Worm (Caenorhabditis elegans) whole organism, L4 larva: ENCODE results near the gene F44D12.2.
"Not testable (repeated sequence)": the region's sequence is repeated elsewhere in the genome, so short reads cannot be mapped to it uniquely, and the experiment has no call there.

ENCODE experiments used
- F44E2.7 ChIP-seq: fragments of 200-800 bp; sonication (Bioruptor generic); IDR thresholded peaks from 2 replicates; pipeline ENCODE4 v2.1.2; 2022; ENCODE audit warnings: missing genetic modification characterization, missing compliant biosample characterization
- R02D3.7 ChIP-seq: fragments of 150-350 bp; sonication (generic microtip); optimal IDR thresholded peaks from 3 replicates; lab custom pipeline; 2014; ENCODE audit warnings: missing biosample characterization, missing genetic modification characterization
- T20F7.1 ChIP-seq: fragments of 200-800 bp; sonication (Bioruptor generic); optimal IDR thresholded peaks from 2 replicates; lab custom pipeline; 2018; ENCODE audit warnings: mild to moderate bottlenecking, missing genetic modification characterization, missing compliant biosample characterization
- Y5F2A.4 ChIP-seq: fragments of 200-800 bp; sonication (Bioruptor generic); optimal IDR thresholded peaks from 2 replicates; lab custom pipeline; 2018; ENCODE audit warnings: mild to moderate bottlenecking, missing genetic modification characterization, missing compliant biosample characterization
- ZK337.2 ChIP-seq: fragments of 200-800 bp; sonication (Bioruptor generic); IDR thresholded peaks from 2 replicates; pipeline ENCODE4 v1.3.6; 2022; ENCODE audit warnings: missing genetic modification reagents, missing genetic modification characterization, missing compliant biosample characterization
- aha-1 ChIP-seq: fragments of 150-350 bp; peaks from one replicate; lab custom pipeline; 2014; ENCODE audit warnings: missing biosample characterization, missing genetic modification characterization
- attf-4 ChIP-seq: sonication (generic microtip); optimal IDR thresholded peaks from 3 replicates; lab custom pipeline; 2017; ENCODE audit warnings: missing biosample characterization, missing genetic modification characterization
- ceh-20 ChIP-seq: fragments of 200-800 bp; sonication (Bioruptor generic); IDR thresholded peaks from 2 replicates; pipeline ENCODE4 v1.3.6; 2022; ENCODE audit warnings: missing genetic modification reagents, missing genetic modification characterization, missing compliant biosample characterization
- daf-16 ChIP-seq, 3 experiments: sonication (generic microtip); optimal IDR thresholded peaks; 2 replicates each; lab custom pipeline; 2016 to 2017; ENCODE audit warnings: missing genetic modification characterization in 3 of 3, missing genetic modification reagents in 3 of 3, mild to moderate bottlenecking in 2 of 3, missing compliant biosample characterization in 2 of 3, missing biosample characterization in 1 of 3, moderate library complexity in 1 of 3
- fkh-10 ChIP-seq: fragments of 150-350 bp; optimal IDR thresholded peaks from 2 replicates; lab custom pipeline; 2014; ENCODE audit warnings: missing biosample characterization, missing genetic modification reagents, missing genetic modification characterization
- hif-1 ChIP-seq, 2 experiments: sonication (generic microtip); optimal IDR thresholded peaks; 2 replicates each; lab custom pipeline; 2016 to 2017; ENCODE audit warnings: missing compliant biosample characterization in 2 of 2, missing genetic modification characterization in 2 of 2, missing genetic modification reagents in 2 of 2, missing genotype in 2 of 2, mild to moderate bottlenecking in 1 of 2
- hlh-11 ChIP-seq: fragments of 200-800 bp; sonication (Bioruptor generic); optimal IDR thresholded peaks from 2 replicates; lab custom pipeline; 2018; ENCODE audit warnings: mild to moderate bottlenecking, missing genetic modification characterization, missing compliant biosample characterization
- lim-7 ChIP-seq: fragments of 200-800 bp; sonication (Bioruptor generic); IDR thresholded peaks from 2 replicates; pipeline ENCODE4 v1.3.6; 2022; ENCODE audit warnings: missing genetic modification characterization, missing compliant biosample characterization
- lin-38 ChIP-seq: fragments of 200-800 bp; sonication (Bioruptor generic); IDR thresholded peaks from 2 replicates; pipeline ENCODE4 v1.3.6; 2022; ENCODE audit warnings: missing genetic modification reagents, missing genetic modification characterization, missing compliant biosample characterization
- mdl-1 ChIP-seq, 2 experiments: fragments of 150-350 bp in 1 of 2; sonication (generic microtip) in 1 of 2; optimal IDR thresholded peaks; 2 replicates each; lab custom pipeline; 2014 to 2017; ENCODE audit warnings: missing biosample characterization in 2 of 2, missing genetic modification characterization in 2 of 2
- mep-1 ChIP-seq: fragments of 150-350 bp; sonication (generic microtip); optimal IDR thresholded peaks from 3 replicates; lab custom pipeline; 2014; ENCODE audit warnings: missing biosample characterization, missing genetic modification characterization
- mes-2 ChIP-seq: sonication (generic microtip); optimal IDR thresholded peaks from 2 replicates; lab custom pipeline; 2016; ENCODE audit warnings: missing genotype, mild to moderate bottlenecking, missing genetic modification characterization, missing compliant biosample characterization; ENCODE audit not compliant: poor library complexity, severe bottlenecking
- mxl-2 ChIP-seq: fragments of 200-800 bp; sonication (Bioruptor generic); conservative IDR thresholded peaks from 2 replicates; pipeline ENCODE4 v1.3.6; 2022; ENCODE audit warnings: missing genetic modification reagents, missing genetic modification characterization, missing compliant biosample characterization
- nhr-11 ChIP-seq: fragments of 150-350 bp; optimal IDR thresholded peaks from 2 replicates; lab custom pipeline; 2014; ENCODE audit warnings: missing biosample characterization, missing genetic modification characterization
- nhr-111 ChIP-seq: fragments of 200-800 bp; sonication (Bioruptor generic); optimal IDR thresholded peaks from 2 replicates; lab custom pipeline; 2018; ENCODE audit warnings: mild to moderate bottlenecking, missing genetic modification characterization, missing compliant biosample characterization
- nhr-28 ChIP-seq: fragments of 150-350 bp; optimal IDR thresholded peaks from 2 replicates; lab custom pipeline; 2014; ENCODE audit warnings: missing biosample characterization, missing genetic modification characterization
- nhr-42 ChIP-seq: fragments of 200-800 bp; sonication (Bioruptor generic); IDR thresholded peaks from 2 replicates; pipeline ENCODE4 v1.3.6; 2022; ENCODE audit warnings: missing genetic modification characterization, missing compliant biosample characterization
- nhr-6 ChIP-seq: fragments of 150-350 bp; optimal IDR thresholded peaks from 2 replicates; lab custom pipeline; 2014; ENCODE audit warnings: missing biosample characterization, missing genetic modification characterization
- nhr-76 ChIP-seq: fragments of 150-350 bp; optimal IDR thresholded peaks from 2 replicates; lab custom pipeline; 2014; ENCODE audit warnings: missing biosample characterization, missing genetic modification characterization
- php-3 ChIP-seq: fragments of 200-800 bp; sonication (Bioruptor generic); IDR thresholded peaks from 2 replicates; pipeline ENCODE4 v1.3.6; 2022; ENCODE audit warnings: missing genetic modification reagents, missing genetic modification characterization, missing compliant biosample characterization
- sdz-12 ChIP-seq: fragments of 200-800 bp; sonication (Bioruptor generic); optimal IDR thresholded peaks from 2 replicates; lab custom pipeline; 2018; ENCODE audit warnings: mild to moderate bottlenecking, missing genetic modification characterization, missing compliant biosample characterization
- unc-62 ChIP-seq, 3 experiments: fragments of 150-350 bp in 1 of 3; sonication (generic microtip); optimal IDR thresholded peaks in 2 of 3; peaks in 1 of 3; 1 replicate in 1 of 3; 2 replicates in 2 of 3; lab custom pipeline; 2014 to 2017; ENCODE audit warnings: missing biosample characterization in 3 of 3, missing genetic modification characterization in 3 of 3, missing genetic modification reagents in 3 of 3, missing genotype in 1 of 3
- zag-1 ChIP-seq: fragments of 150-350 bp; optimal IDR thresholded peaks from 2 replicates; lab custom pipeline; 2014; ENCODE audit warnings: missing biosample characterization, missing genetic modification characterization

F44D12.2 gene

ce11 chrIV:10046005-10046404 is 28.5 kb upstream of the F44D12.2 start:
- TF ChIP-seq mep-1 (tag; lab: Kevin White, UChicago): no peak
- TF ChIP-seq sdz-12 (GFP tag; lab: Kevin White, UChicago): no peak
- TF ChIP-seq aha-1 (tag; lab: Kevin White, UChicago): peak; percentile 14
- TF ChIP-seq nhr-28: no peak
- peak; percentile 23 for TF ChIP-seq nhr-11 (tag; lab: Kevin White, UChicago)
- peak in 1 of 2 experiments; percentile 35 for TF ChIP-seq daf-16 (GFP tag; optimal IDR thresholded peaks at IDR 0.05; lab: Kevin White, UChicago)
- no peak for TF ChIP-seq daf-16 (tag; optimal IDR thresholded peaks at IDR 0.05; lab: Kevin White, UChicago)
- no peak for TF ChIP-seq nhr-76
- TF ChIP-seq unc-62 (GFP tag; optimal IDR thresholded peaks at IDR 0.05 in 1 of 2; lab: Kevin White, UChicago): peak in 1 of 2 experiments; percentile 77
- TF ChIP-seq unc-62 (tag; optimal IDR thresholded peaks at IDR 0.05; lab: Kevin White, UChicago): no peak
- no peak for TF ChIP-seq zag-1
- TF ChIP-seq nhr-42 (GFP tag; lab: Robert Waterston, UW): no peak
- no peak for TF ChIP-seq R02D3.7 (tag; lab: Kevin White, UChicago)
- no peak for TF ChIP-seq lim-7 (GFP tag; lab: Robert Waterston, UW)

ce11 chrIV:10042881-10043280 is 25.3 kb upstream of the F44D12.2 start, which contains the start of gene frk-1:
Gene frk-1 (plus strand): TSS chrIV:10043181.
- TF ChIP-seq lin-38 (GFP tag; lab: Robert Waterston, UW): no peak
- peak; percentile 73 for TF ChIP-seq aha-1 (tag; lab: Kevin White, UChicago)

ce11 chrIV:10040803-10041202 is 23.3 kb upstream of the F44D12.2 start, which contains the start of gene dhs-31:
Gene dhs-31 (minus strand): TSS chrIV:10040903.
- no peak for TF ChIP-seq mxl-2
- no peak for TF ChIP-seq hif-1 (tag; optimal IDR thresholded peaks at IDR 0.05; lab: Kevin White, UChicago)
- TF ChIP-seq F44E2.7 (GFP tag; lab: Robert Waterston, UW): no peak
- TF ChIP-seq, all 104 proteins: peak for 0

- TF ChIP-seq mes-2 (tag; lab: Kevin White, UChicago): no peak
Observed at ce11 chrIV:10036966-10037365, 19.4 kb upstream of the F44D12.2 start, which contains the start of gene F44D12.10. Gene F44D12.10 (minus strand): TSS chrIV:10037066.

ce11 chrIV:10033053-10033452 is 15.5 kb upstream of the F44D12.2 start, which contains the start of gene F44D12.6:
Gene F44D12.6 (plus strand): TSS chrIV:10033353.
- no peak for TF ChIP-seq nhr-111 (GFP tag; lab: Kevin White, UChicago)
- no peak for TF ChIP-seq php-3
- no peak for TF ChIP-seq mdl-1 (tag; optimal IDR thresholded peaks at IDR 0.05; lab: Kevin White, UChicago)
- TF ChIP-seq hlh-11 (tag; lab: Kevin White, UChicago): no peak
- TF ChIP-seq ceh-20 (GFP tag; lab: Robert Waterston, UW): no peak

- not testable (repeated sequence) for TF ChIP-seq nhr-6; nhr-11 (tag; lab: Kevin White, UChicago); lin-38 (GFP tag; lab: Robert Waterston, UW)
Observed at ce11 chrIV:10028779-10029178, 11.2 kb upstream of the F44D12.2 start, which contains the start of the genes F44D12.16 and msd-2. Gene F44D12.16 (plus strand): TSS chrIV:10029079. Gene msd-2 (plus strand): TSS chrIV:10029083.

- TF ChIP-seq Y5F2A.4: no peak
Observed at ce11 chrIV:10027566-10027965, 10.0 kb upstream of the F44D12.2 start, which contains the start of gene gipc-2. Gene gipc-2 (minus strand): TSS chrIV:10027666.

ce11 chrIV:10026129-10026528 is 8.6 kb upstream of the F44D12.2 start:
- no peak for TF ChIP-seq ZK337.2 (GFP tag; lab: Robert Waterston, UW)
- no peak for TF ChIP-seq fkh-10 (GFP tag; lab: Kevin White, UChicago)
- no peak for TF ChIP-seq T20F7.1 (GFP tag; lab: Kevin White, UChicago)
- no peak for TF ChIP-seq aha-1 (tag; lab: Kevin White, UChicago)
- no peak for TF ChIP-seq attf-4
- TF ChIP-seq, all 104 proteins: peak for 0
